Fruit fly (Drosophila melanogaster): Measurements from ENCODE around the gene rtp.

Gene rtp

dm6 chr3R:5252853-5253252 lies 15.7 kb upstream of the rtp start, which contains the start of gene CG1113:
Gene CG1113 (plus strand): TSS chr3R:5253153.
- TF ChIP-seq N (GFP tag; optimal IDR thresholded peaks at IDR 0.05) (no peak), Myc (optimal IDR thresholded peaks at IDR 0.05) (no peak), Vsx2 (GFP tag; optimal IDR thresholded peaks at IDR 0.05; ENCODE audit: partially characterized antibody) (no peak), lola (GFP tag; optimal IDR thresholded peaks at IDR 0.05) (no peak), Rel (GFP tag; optimal IDR thresholded peaks at IDR 0.05) (no peak), Rel (tag; optimal IDR thresholded peaks at IDR 0.05) (no peak), Hr83 (GFP tag; optimal IDR thresholded peaks at IDR 0.05; ENCODE audit: poor library complexity, severe bottlenecking) (no peak), br (GFP tag; optimal IDR thresholded peaks at IDR 0.05) (no peak), Abd-B (GFP tag; optimal IDR thresholded peaks at IDR 0.05) (no peak), Dfd (GFP tag; optimal IDR thresholded peaks at IDR 0.05) (no peak), jim (GFP tag; optimal IDR thresholded peaks at IDR 0.05) (no peak), brk (GFP tag; optimal IDR thresholded peaks at IDR 0.05) (no peak), CrebA (GFP tag; optimal IDR thresholded peaks at IDR 0.05; ENCODE audit: borderline replicate concordance) (no peak), dl (GFP tag; optimal IDR thresholded peaks at IDR 0.05; ENCODE audit: insufficient read depth in 1 of 2, partially characterized antibody in 2 of 2) (no peak), rgr (GFP tag; optimal IDR thresholded peaks at IDR 0.05) (no peak), fru (GFP tag; optimal IDR thresholded peaks at IDR 0.05) (no peak)

dm6 chr3R:5251243-5251865 lies 14.2 kb upstream of the rtp start, which contains the start of gene CtsF:
Gene CtsF (minus strand): TSS chr3R:5251745.
- TF ChIP-seq tai (GFP tag; optimal IDR thresholded peaks at IDR 0.05) (no peak), h (GFP tag; optimal IDR thresholded peaks at IDR 0.05) (peak; percentile 60), Vsx2 (GFP tag; optimal IDR thresholded peaks at IDR 0.05; ENCODE audit: partially characterized antibody) (no peak), HLH106 (tag; optimal IDR thresholded peaks at IDR 0.05) (peak; percentile 21), psq (GFP tag; optimal IDR thresholded peaks at IDR 0.05) (peak; percentile 17), sv (GFP tag; optimal IDR thresholded peaks at IDR 0.05) (peak; percentile 13), Rel (GFP tag; optimal IDR thresholded peaks at IDR 0.05) (no peak), Rel (tag; optimal IDR thresholded peaks at IDR 0.05) (peak; percentile 92), Sp1 (GFP tag; optimal IDR thresholded peaks at IDR 0.05) (peak; percentile 58), fru (GFP tag; optimal IDR thresholded peaks at IDR 0.05) (peak; percentile 15), jim (GFP tag; optimal IDR thresholded peaks at IDR 0.05) (no peak), OdsH (GFP tag; optimal IDR thresholded peaks at IDR 0.05) (peak; percentile 45), brk (GFP tag; optimal IDR thresholded peaks at IDR 0.05) (peak; percentile 0), dsf (GFP tag; optimal IDR thresholded peaks at IDR 0.05; ENCODE audit: borderline replicate concordance) (no peak), Myc (optimal IDR thresholded peaks at IDR 0.05) (peak; percentile 29), ey (GFP tag; optimal IDR thresholded peaks at IDR 0.05) (no peak), N (GFP tag; optimal IDR thresholded peaks at IDR 0.05) (peak; percentile 15), Abd-B (GFP tag; optimal IDR thresholded peaks at IDR 0.05) (peak; percentile 23), foxo (GFP tag; optimal IDR thresholded peaks at IDR 0.05) (peak in 1 of 2 experiments; percentile 32), br (GFP tag; optimal IDR thresholded peaks at IDR 0.05) (peak; percentile 63), Hr78 (GFP tag; optimal IDR thresholded peaks at IDR 0.05) (no peak), rgr (GFP tag; optimal IDR thresholded peaks at IDR 0.05) (peak; percentile 21), sage (GFP tag; optimal IDR thresholded peaks at IDR 0.05) (no peak)

dm6 chr3R:5250530-5251242 lies 13.6 kb upstream of the rtp start:
- TF ChIP-seq GATAd (GFP tag; optimal IDR thresholded peaks at IDR 0.05) (no peak), Hr83 (GFP tag; optimal IDR thresholded peaks at IDR 0.05; ENCODE audit: poor library complexity, severe bottlenecking) (peak; percentile 59), CG9705 (GFP tag; optimal IDR thresholded peaks at IDR 0.05) (no peak), Jra (GFP tag; optimal IDR thresholded peaks at IDR 0.05) (no peak), Dfd (GFP tag; optimal IDR thresholded peaks at IDR 0.05) (no peak), Mio (GFP tag; optimal IDR thresholded peaks at IDR 0.05) (peak; percentile 2), rgr (GFP tag; optimal IDR thresholded peaks at IDR 0.05) (peak; percentile 57), Hnf4 (GFP tag; optimal IDR thresholded peaks at IDR 0.05) (peak; percentile 68), psq (GFP tag; optimal IDR thresholded peaks at IDR 0.05) (peak; percentile 61), fru (GFP tag; optimal IDR thresholded peaks at IDR 0.05) (peak; percentile 57), Sp1 (GFP tag; optimal IDR thresholded peaks at IDR 0.05) (no peak), CG32264 (GFP tag; optimal IDR thresholded peaks at IDR 0.05) (peak; percentile 6), HLH106 (tag; optimal IDR thresholded peaks at IDR 0.05) (peak; percentile 24), Dif (GFP tag; optimal IDR thresholded peaks at IDR 0.05; ENCODE audit: partially characterized antibody) (no peak), Vsx2 (GFP tag; optimal IDR thresholded peaks at IDR 0.05; ENCODE audit: partially characterized antibody) (peak; percentile 19), h (GFP tag; optimal IDR thresholded peaks at IDR 0.05) (peak; percentile 62), OdsH (GFP tag; optimal IDR thresholded peaks at IDR 0.05) (peak; percentile 54), Myc (optimal IDR thresholded peaks at IDR 0.05) (no peak), jim (GFP tag; optimal IDR thresholded peaks at IDR 0.05) (no peak), Hr78 (GFP tag; optimal IDR thresholded peaks at IDR 0.05) (no peak), dl (GFP tag; optimal IDR thresholded peaks at IDR 0.05; ENCODE audit: insufficient read depth in 1 of 2, partially characterized antibody in 2 of 2) (no peak), pan (optimal IDR thresholded peaks at IDR 0.05) (no peak), Abd-B (GFP tag; optimal IDR thresholded peaks at IDR 0.05) (no peak), tai (GFP tag; optimal IDR thresholded peaks at IDR 0.05) (peak; percentile 48), ey (GFP tag; optimal IDR thresholded peaks at IDR 0.05) (peak; percentile 65), brk (GFP tag; optimal IDR thresholded peaks at IDR 0.05) (peak; percentile 44), N (GFP tag; optimal IDR thresholded peaks at IDR 0.05) (no peak), foxo (GFP tag; optimal IDR thresholded peaks at IDR 0.05) (peak in 1 of 2 experiments; percentile 66), Rel (GFP tag; optimal IDR thresholded peaks at IDR 0.05) (no peak), Rel (tag; optimal IDR thresholded peaks at IDR 0.05) (peak; percentile 97), CrebA (GFP tag; optimal IDR thresholded peaks at IDR 0.05; ENCODE audit: borderline replicate concordance) (no peak), dmrt93B (GFP tag; optimal IDR thresholded peaks at IDR 0.05) (no peak), dsf (GFP tag; optimal IDR thresholded peaks at IDR 0.05; ENCODE audit: borderline replicate concordance) (no peak), sage (GFP tag; optimal IDR thresholded peaks at IDR 0.05) (peak; percentile 52), br (GFP tag; optimal IDR thresholded peaks at IDR 0.05) (peak; percentile 56), sv (GFP tag; optimal IDR thresholded peaks at IDR 0.05) (no peak)

All from whole organism, wandering third instar larva.